Worm (Caenorhabditis elegans): ENCODE data around the gene K12H6.2.

The K12H6.2 gene

ce11 chrII:2764664-2765063 lies 50.7 kb downstream of the K12H6.2 start, which contains the start of gene fbxb-108:
fbxb-108 (plus strand) TSS chrII:2764964.
- TF ChIP-seq nhr-6 (tag; optimal IDR thresholded peaks at IDR 0.05) = no peak
- TF ChIP-seq nhr-237 (tag; optimal IDR thresholded peaks at IDR 0.05) = no peak
- no peak for TF ChIP-seq cey-2 (tag; optimal IDR thresholded peaks at IDR 0.05; ENCODE audit: borderline replicate concordance, insufficient read depth)
- TF ChIP-seq skn-1 (tag; optimal IDR thresholded peaks at IDR 0.05) = no peak
- no peak for TF ChIP-seq php-3 (GFP tag; IDR thresholded peaks at IDR 0.05)
- TF ChIP-seq lin-1 (GFP tag; IDR thresholded peaks at IDR 0.05) = no peak
- no peak for TF ChIP-seq F37D6.2 (tag; optimal IDR thresholded peaks at IDR 0.05)
- no peak for TF ChIP-seq F44E2.7 (GFP tag; IDR thresholded peaks at IDR 0.05)
- TF ChIP-seq F49E8.2 (tag; optimal IDR thresholded peaks at IDR 0.05; ENCODE audit: borderline replicate concordance) = no peak
- TF ChIP-seq F26F4.8 (GFP tag; conservative IDR thresholded peaks at IDR 0.05) = no peak
- no peak for TF ChIP-seq nhr-48 (tag; optimal IDR thresholded peaks at IDR 0.05)
- no peak for TF ChIP-seq tag-97 (GFP tag; IDR thresholded peaks at IDR 0.05)
